Fruit fly (Drosophila melanogaster) whole organism, embryonic: ENCODE results near the gene Mob3.
A peak's percentile ranks its signal among the peaks of the same experiment; 100 is the strongest.

Experiments
- Ada2b ChIP-seq: fragments of 200-800 bp; sonication (Bioruptor generic); IDR thresholded peaks from 2 replicates; pipeline ENCODE4 v1.3.6; 2022; ENCODE audit warnings: missing biosample characterization, missing genetic modification characterization
- Atf6 ChIP-seq: fragments of 200-800 bp; sonication (Bioruptor generic); IDR thresholded peaks from 2 replicates; pipeline ENCODE4 v1.3.6; 2022; ENCODE audit warnings: missing biosample characterization, missing genetic modification characterization
- B-H1 ChIP-seq: fragments of 200-800 bp; sonication (Bioruptor generic); IDR thresholded peaks from 3 replicates; pipeline ENCODE4 v1.3.6; 2022; ENCODE audit warnings: missing biosample characterization, missing genetic modification characterization
- B-H2 ChIP-seq: fragments of 200-800 bp; sonication (Bioruptor generic); optimal IDR thresholded peaks from 2 replicates; lab custom pipeline; 2018; ENCODE audit warnings: missing biosample characterization, mild to moderate bottlenecking, missing genetic modification characterization
- CG12104 ChIP-seq: fragments of 200-800 bp; sonication (Bioruptor generic); optimal IDR thresholded peaks from 3 replicates; lab custom pipeline; 2016; ENCODE audit warnings: missing biosample characterization, missing genetic modification characterization
- CG1233 ChIP-seq: fragments of 200-800 bp; sonication (Bioruptor generic); optimal IDR thresholded peaks from 4 replicates; lab custom pipeline; 2018; ENCODE audit warnings: missing biosample characterization, mild to moderate bottlenecking, missing genetic modification characterization
- CG13287 ChIP-seq: fragments of 200-800 bp; sonication (Bioruptor generic); IDR thresholded peaks from 2 replicates; pipeline ENCODE4 v1.3.6; 2022; ENCODE audit warnings: missing biosample characterization, missing genetic modification characterization; ENCODE audit not compliant: partially characterized antibody
- CG15073 ChIP-seq: fragments of 200-800 bp; sonication (Bioruptor generic); optimal IDR thresholded peaks from 2 replicates; lab custom pipeline; 2016; ENCODE audit warnings: missing biosample characterization, missing genetic modification characterization
- CG16815 ChIP-seq: fragments of 200-800 bp; sonication (Bioruptor generic); optimal IDR thresholded peaks from 3 replicates; lab custom pipeline; 2017; ENCODE audit warnings: missing biosample characterization, mild to moderate bottlenecking, missing genetic modification characterization
- CG2202 ChIP-seq: fragments of 200-800 bp; sonication (Bioruptor generic); optimal IDR thresholded peaks from 2 replicates; lab custom pipeline; 2018; ENCODE audit warnings: missing biosample characterization, mild to moderate bottlenecking, missing genetic modification characterization
- CG2889 ChIP-seq: fragments of 200-800 bp; sonication (Bioruptor generic); IDR thresholded peaks from 3 replicates; pipeline ENCODE4 v1.3.6; 2022; ENCODE audit warnings: missing biosample characterization, missing genetic modification characterization
- CG32767 ChIP-seq: fragments of 200-800 bp; sonication (Bioruptor generic); IDR thresholded peaks from 2 replicates; pipeline ENCODE4 v1.3.6; 2022; ENCODE audit warnings: missing biosample characterization, missing genetic modification characterization
- CG3407 ChIP-seq: fragments of 200-800 bp; sonication (Bioruptor generic); optimal IDR thresholded peaks from 2 replicates; lab custom pipeline; 2018; ENCODE audit warnings: missing biosample characterization, mild to moderate bottlenecking, missing genetic modification characterization
- CG34376 ChIP-seq: fragments of 200-800 bp; sonication (Bioruptor generic); optimal IDR thresholded peaks from 2 replicates; lab custom pipeline; 2018; ENCODE audit warnings: missing biosample characterization, mild to moderate bottlenecking, missing genetic modification characterization
- CG4424 ChIP-seq: fragments of 200-800 bp; sonication (Bioruptor generic); optimal IDR thresholded peaks from 3 replicates; lab custom pipeline; 2016; ENCODE audit warnings: missing biosample characterization, missing genetic modification characterization
- CG4730 ChIP-seq: fragments of 200-800 bp; sonication (Bioruptor generic); IDR thresholded peaks from 2 replicates; pipeline ENCODE4 v1.3.6; 2022; ENCODE audit warnings: missing biosample characterization, missing genetic modification characterization
- CG6254 ChIP-seq: fragments of 200-800 bp; sonication (Bioruptor generic); optimal IDR thresholded peaks from 3 replicates; lab custom pipeline; 2017; ENCODE audit warnings: mild to moderate bottlenecking, missing biosample characterization, missing genetic modification reagents, missing genetic modification characterization
- CG7745 ChIP-seq: fragments of 200-800 bp; sonication (Bioruptor generic); optimal IDR thresholded peaks from 2 replicates; lab custom pipeline; 2018; ENCODE audit warnings: missing biosample characterization, mild to moderate bottlenecking, missing genetic modification characterization, moderate library complexity
- E2f1 ChIP-seq: fragments of 200-800 bp; sonication (Bioruptor generic); IDR thresholded peaks from 2 replicates; pipeline ENCODE4 v1.3.6; 2022; ENCODE audit warnings: missing biosample characterization, missing genetic modification characterization
- HmgZ ChIP-seq: fragments of 200-800 bp; sonication (Bioruptor generic); optimal IDR thresholded peaks from 2 replicates; lab custom pipeline; 2018; ENCODE audit warnings: missing biosample characterization, mild to moderate bottlenecking, missing genetic modification characterization
- Hmx ChIP-seq: fragments of 200-800 bp; sonication (Bioruptor generic); optimal IDR thresholded peaks from 2 replicates; lab custom pipeline; 2016; ENCODE audit warnings: missing biosample characterization, missing genetic modification characterization
- Hr51 ChIP-seq, 2 experiments: fragments of 200-800 bp; sonication (Bioruptor generic); optimal IDR thresholded peaks; 2 replicates in 1 of 2; 3 replicates in 1 of 2; lab custom pipeline; 2016 to 2018; ENCODE audit warnings: missing biosample characterization in 2 of 2, missing genetic modification characterization in 2 of 2, mild to moderate bottlenecking in 1 of 2, moderate library complexity in 1 of 2
- Oli ChIP-seq: fragments of 200-800 bp; sonication (Bioruptor generic); optimal IDR thresholded peaks from 2 replicates; lab custom pipeline; 2018; ENCODE audit warnings: missing biosample characterization, mild to moderate bottlenecking, missing genetic modification characterization, moderate library complexity
- Sry-β ChIP-seq: fragments of 200-800 bp; sonication (Bioruptor generic); optimal IDR thresholded peaks from 2 replicates; lab custom pipeline; 2018; ENCODE audit warnings: missing biosample characterization, mild to moderate bottlenecking, missing genetic modification characterization, moderate library complexity
- Ssrp ChIP-seq: fragments of 200-800 bp; sonication (Bioruptor generic); optimal IDR thresholded peaks from 2 replicates; lab custom pipeline; 2018; ENCODE audit warnings: missing biosample characterization, mild to moderate bottlenecking, missing genetic modification characterization, moderate library complexity
- dati ChIP-seq: fragments of 200-800 bp; sonication (Bioruptor generic); IDR thresholded peaks from 2 replicates; pipeline ENCODE4 v1.3.6; 2022; ENCODE audit warnings: missing biosample characterization, missing genetic modification characterization
- dpn ChIP-seq, 2 experiments: fragments of 200-800 bp; sonication (Bioruptor generic); optimal IDR thresholded peaks; 3 replicates each; lab custom pipeline; 2016; ENCODE audit warnings: missing biosample characterization in 2 of 2, missing genetic modification characterization in 2 of 2
- hkb ChIP-seq, 2 experiments: fragments of 200-800 bp in 1 of 2; fragments of >200 bp in 1 of 2; sonication (Bioruptor generic) in 1 of 2; IDR thresholded peaks in 1 of 2; optimal IDR thresholded peaks in 1 of 2; 2 replicates each; pipeline versions ENCODE4 v1.3.6 to Lab custom; 2017 to 2022; ENCODE audit warnings: missing biosample characterization in 1 of 2, missing genetic modification characterization in 1 of 2
- jumu ChIP-seq: fragments of 200-800 bp; sonication (Bioruptor generic); optimal IDR thresholded peaks from 3 replicates; lab custom pipeline; 2016; ENCODE audit warnings: missing biosample characterization, missing genetic modification characterization
- ken ChIP-seq: fragments of 200-800 bp; sonication (Bioruptor generic); IDR thresholded peaks from 3 replicates; pipeline ENCODE4 v1.3.6; 2022; ENCODE audit warnings: missing biosample characterization, missing genetic modification characterization
- lilli ChIP-seq: fragments of 200-800 bp; sonication (Bioruptor generic); optimal IDR thresholded peaks from 3 replicates; lab custom pipeline; 2016; ENCODE audit warnings: missing biosample characterization, missing genetic modification characterization
- nom ChIP-seq: fragments of 200-800 bp; sonication (Bioruptor generic); optimal IDR thresholded peaks from 2 replicates; lab custom pipeline; 2017; ENCODE audit warnings: missing biosample characterization, missing genetic modification characterization, mild to moderate bottlenecking, moderate library complexity, missing genetic modification reagents
- oc ChIP-seq: fragments of 200-800 bp; sonication (Bioruptor generic); optimal IDR thresholded peaks from 2 replicates; lab custom pipeline; 2018; ENCODE audit warnings: missing biosample characterization, mild to moderate bottlenecking, missing genetic modification characterization, moderate library complexity
- pfk ChIP-seq: fragments of 200-800 bp; sonication (Bioruptor generic); optimal IDR thresholded peaks from 2 replicates; lab custom pipeline; 2018; ENCODE audit warnings: missing biosample characterization, mild to moderate bottlenecking, missing genetic modification characterization, moderate library complexity
- phol ChIP-seq: fragments of 200-800 bp; sonication (Bioruptor generic); optimal IDR thresholded peaks from 3 replicates; lab custom pipeline; 2018; ENCODE audit warnings: missing biosample characterization, mild to moderate bottlenecking, missing genetic modification characterization, moderate library complexity
- rib ChIP-seq: fragments of 200-800 bp; sonication (Bioruptor generic); IDR thresholded peaks from 2 replicates; pipeline ENCODE4 v1.3.6; 2022; ENCODE audit warnings: missing biosample characterization, missing genetic modification characterization
- sens ChIP-seq: fragments of 200-800 bp; sonication (Bioruptor generic); peaks from one replicate; lab custom pipeline; 2016; ENCODE audit warnings: missing biosample characterization, missing genetic modification characterization
- sisA ChIP-seq: fragments of 200-800 bp; sonication (Bioruptor generic); IDR thresholded peaks from 2 replicates; pipeline ENCODE4 v1.3.6; 2022; ENCODE audit warnings: missing biosample characterization, missing genetic modification characterization
- sqz ChIP-seq: fragments of 200-800 bp; sonication (Bioruptor generic); optimal IDR thresholded peaks from 3 replicates; lab custom pipeline; 2018; ENCODE audit warnings: missing biosample characterization, mild to moderate bottlenecking, missing genetic modification characterization
- tin ChIP-seq: fragments of 200-800 bp; sonication (Bioruptor generic); optimal IDR thresholded peaks from 3 replicates; lab custom pipeline; 2016; ENCODE audit warnings: missing biosample characterization, missing genetic modification characterization
- tup ChIP-seq: fragments of 200-800 bp; sonication (Bioruptor generic); optimal IDR thresholded peaks from 2 replicates; lab custom pipeline; 2016; ENCODE audit warnings: missing biosample characterization, mild to moderate bottlenecking, missing genetic modification characterization, moderate library complexity
- wor ChIP-seq: fragments of 200-800 bp; sonication (Bioruptor generic); IDR thresholded peaks from 2 replicates; pipeline ENCODE4 v1.3.6; 2022; ENCODE audit warnings: missing biosample characterization, missing genetic modification characterization
- zen2 ChIP-seq: fragments of 200-800 bp; sonication (Bioruptor generic); IDR thresholded peaks from 3 replicates; pipeline ENCODE4 v1.3.6; 2022; ENCODE audit warnings: missing biosample characterization, missing genetic modification characterization; ENCODE audit not compliant: partially characterized antibody
- zfh1 ChIP-seq: fragments of 200-800 bp; sonication (Bioruptor generic); IDR thresholded peaks from 3 replicates; pipeline ENCODE4 v1.3.6; 2022; ENCODE audit warnings: missing biosample characterization, missing genetic modification characterization
- zfh2 ChIP-seq: fragments of 200-800 bp; sonication (Bioruptor generic); optimal IDR thresholded peaks from 2 replicates; lab custom pipeline; 2016; ENCODE audit warnings: missing biosample characterization, missing genetic modification characterization

Gene Mob3

dm6 chr2L:10303786-10304185 lies 38.6 kb downstream of the Mob3 start, which contains the start of gene nmd (continued):
- TF ChIP-seq sisA (no peak), Atf6 (GFP tag; lab: Robert Waterston, UW) (no peak), CG15073 (GFP tag; lab: Kevin White, UChicago) (no peak), tin (GFP tag; lab: Kevin White, UChicago) (no peak), Ssrp (tag; lab: Kevin White, UChicago) (no peak), Hr51 (GFP tag; optimal IDR thresholded peaks at IDR 0.05; lab: Kevin White, UChicago) (peak in 1 of 2 experiments; percentile 24), CG12104 (GFP tag; lab: Kevin White, UChicago) (no peak), CG2889 (no peak), hkb (optimal IDR thresholded peaks at IDR 0.05; lab: Kevin White, UChicago) (no peak), hkb (GFP tag; IDR thresholded peaks at IDR 0.05; lab: Robert Waterston, UW) (no peak), jumu (GFP tag; lab: Kevin White, UChicago) (no peak), B-H2 (no peak), pfk (GFP tag; lab: Kevin White, UChicago) (peak; percentile 95), Sry-β (GFP tag; lab: Kevin White, UChicago) (no peak), oc (no peak), CG2202 (tag; lab: Kevin White, UChicago) (no peak), Ada2b (GFP tag; lab: Robert Waterston, UW) (no peak), CG32767 (GFP tag; lab: Robert Waterston, UW) (no peak)

dm6 chr2L:10305538-10306147 lies 40.5 kb downstream of the Mob3 start:
- TF ChIP-seq dpn (GFP tag; optimal IDR thresholded peaks at IDR 0.05; lab: Kevin White, UChicago) (no peak), sens (GFP tag; lab: Kevin White, UChicago) (peak; percentile 42)

DNA sequence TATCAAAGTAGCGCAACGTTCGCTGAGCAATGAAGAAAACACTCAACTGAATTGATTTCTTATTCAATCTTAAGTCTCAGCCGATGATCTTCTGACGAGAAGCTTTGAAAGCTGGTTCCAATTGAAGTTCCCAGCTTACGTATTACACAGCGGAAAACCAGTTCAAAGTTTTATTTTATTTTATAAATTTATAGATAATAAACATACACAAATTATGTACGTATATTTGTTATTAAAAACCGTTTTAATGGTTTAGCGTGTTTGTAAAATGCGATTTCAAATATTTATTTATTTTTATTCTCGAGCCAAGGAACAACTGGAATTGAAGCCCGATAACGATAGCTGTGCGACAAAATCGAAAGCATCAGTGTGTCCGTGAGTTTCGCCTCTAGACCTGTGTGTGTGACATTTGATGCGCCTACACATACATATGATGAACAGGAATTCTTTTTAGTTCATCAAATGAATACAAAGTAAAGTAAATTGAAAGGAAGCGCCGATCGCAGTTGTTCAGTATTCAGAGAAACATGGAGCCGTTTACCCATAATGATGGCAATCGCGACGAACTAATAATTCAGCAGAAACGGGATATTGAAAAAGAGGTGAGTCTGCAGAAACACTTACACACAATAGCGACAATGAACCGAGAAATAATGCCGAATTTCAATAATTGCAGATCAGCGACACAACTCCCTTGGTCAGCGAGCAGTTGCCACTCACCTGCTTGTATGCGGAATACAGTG lies 41.6 kb downstream of the Mob3 start, which contains the start of the genes CG5390 and CG4968:
Gene CG5390, minus strand, starts transcription at position 77 of the 743 bp plus-strand sequence.
Gene CG4968, plus strand, starts transcription at position 405 of the 743 bp plus-strand sequence.
- TF ChIP-seq tup (GFP tag; lab: Kevin White, UChicago) (peak; percentile 35), zfh1 (GFP tag; lab: Robert Waterston, UW) (0 out of 3 replicates have a peak, but pooled peaks have one; percentile 48), CG4424 (GFP tag; lab: Kevin White, UChicago) (peak; percentile 57), ken (GFP tag; lab: Robert Waterston, UW) (0 out of 3 replicates have a peak, but pooled peaks have one; percentile 54), wor (GFP tag; lab: Robert Waterston, UW) (no peak), CG3407 (peak; percentile 56), CG34376 (GFP tag; lab: Kevin White, UChicago) (peak; percentile 37), B-H1 (GFP tag; lab: Robert Waterston, UW) (peak; percentile 34; the same call in 1 of the 3 replicates), dati (no peak), HmgZ (tag; lab: Kevin White, UChicago) (peak; percentile 68), zen2 (no peak; the same call in 2 of the 3 replicates), E2f1 (GFP tag; lab: Robert Waterston, UW) (no peak), lilli (GFP tag; lab: Kevin White, UChicago) (peak; percentile 65), rib (peak; percentile 20; the same call in 1 of the 2 replicates), CG16815 (peak; percentile 12), Oli (tag; lab: Kevin White, UChicago) (peak; percentile 53), sqz (GFP tag; lab: Kevin White, UChicago) (peak; percentile 43), Hmx (no peak), jumu (GFP tag; lab: Kevin White, UChicago) (no peak), CG7745 (tag; lab: Kevin White, UChicago) (no peak), CG13287 (GFP tag; lab: Robert Waterston, UW) (peak; percentile 73), CG1233 (GFP tag; lab: Kevin White, UChicago) (peak; percentile 46), nom (peak; percentile 54), phol (tag; lab: Kevin White, UChicago) (peak; percentile 70), CG6254 (GFP tag; lab: Kevin White, UChicago) (peak; percentile 59), CG4730 (GFP tag; lab: Robert Waterston, UW) (no peak), zfh2 (GFP tag; lab: Kevin White, UChicago) (peak; percentile 5)
